Fruit fly (Drosophila melanogaster) whole organism, embryonic: ENCODE measurements around the gene CG6878.

Experiments
- CG14710 ChIP-seq: fragments of 200-800 bp; sonication (Bioruptor generic); optimal IDR thresholded peaks from 3 replicates; lab custom pipeline; 2019; ENCODE audit warnings: missing biosample characterization, mild to moderate bottlenecking, missing genetic modification characterization, moderate library complexity
- CG31365 ChIP-seq: fragments of 200-800 bp; sonication (Bioruptor generic); optimal IDR thresholded peaks from 2 replicates; lab custom pipeline; 2018; ENCODE audit warnings: missing biosample characterization, mild to moderate bottlenecking, missing genetic modification characterization
- Gsc ChIP-seq: fragments of 200-800 bp; sonication (Bioruptor generic); IDR thresholded peaks from 2 replicates; pipeline ENCODE4 v1.3.6; 2022; ENCODE audit warnings: missing biosample characterization, missing genetic modification characterization
- dimm ChIP-seq: fragments of 200-800 bp; sonication (Bioruptor generic); IDR thresholded peaks from 2 replicates; pipeline ENCODE4 v1.3.6; 2022; ENCODE audit warnings: missing biosample characterization, missing genetic modification characterization
- hkb ChIP-seq, 2 experiments: fragments of 200-800 bp in 1 of 2; fragments of >200 bp in 1 of 2; sonication (Bioruptor generic) in 1 of 2; IDR thresholded peaks in 1 of 2; optimal IDR thresholded peaks in 1 of 2; 2 replicates each; pipeline versions ENCODE4 v1.3.6 to Lab custom; 2017 to 2022; ENCODE audit warnings: missing biosample characterization in 1 of 2, missing genetic modification characterization in 1 of 2

DNA sequence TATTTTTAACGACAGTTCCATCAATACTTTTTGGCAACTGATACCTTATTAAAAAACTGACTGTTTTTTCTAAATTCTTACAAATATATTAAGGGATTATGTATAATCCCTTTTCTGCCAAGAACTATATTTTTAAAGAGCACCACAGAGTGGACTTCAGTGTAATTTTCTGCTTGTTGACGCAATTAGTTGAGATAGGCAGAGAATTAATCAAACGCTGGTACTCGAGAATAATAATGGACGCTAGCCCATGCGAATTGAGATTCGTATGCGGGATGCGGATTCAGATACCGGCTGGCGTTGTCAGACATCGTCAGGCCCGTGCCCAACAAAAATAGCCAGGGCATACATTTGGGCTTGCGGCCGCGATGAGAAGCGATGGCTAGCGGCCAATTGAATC, 48.4 kb upstream of the CG6878 start, which contains the start of gene CG13458:
- TF ChIP-seq Gsc: no peak
- TF ChIP-seq dimm: no peak
- no peak for TF ChIP-seq CG14710 (tag; lab: Kevin White, UChicago)
- TF ChIP-seq hkb (optimal IDR thresholded peaks at IDR 0.05; lab: Kevin White, UChicago): no peak
- TF ChIP-seq hkb (GFP tag; IDR thresholded peaks at IDR 0.05; lab: Robert Waterston, UW): no peak
- no peak for TF ChIP-seq CG31365 (tag; lab: Kevin White, UChicago)
